Worm (Caenorhabditis elegans): ENCODE data around the gene abt-4.

- TF ChIP-seq him-1 (tag; optimal IDR thresholded peaks at IDR 0.05) (no peak), W03F9.2 (tag; optimal IDR thresholded peaks at IDR 0.05) (no peak), dao-5 (tag; optimal IDR thresholded peaks at IDR 0.05) (no peak)
These were observed 2.1 kb upstream of the abt-4 start for ce11 chrV:332585-332984.

Data from whole organism, L4/young adult.